Worm (Caenorhabditis elegans): ENCODE results near the gene cal-1.

ce11 chrV:12526124-12526523, 9.1 kb upstream of the cal-1 start:
- no peak for TF ChIP-seq ztf-4 (tag; optimal IDR thresholded peaks at IDR 0.05)
- no peak for TF ChIP-seq unc-39 (tag; optimal IDR thresholded peaks at IDR 0.05)
- no peak for TF ChIP-seq ama-1 (optimal IDR thresholded peaks at IDR 0.05)
- no peak for TF ChIP-seq ztf-11 (tag; optimal IDR thresholded peaks at IDR 0.05)

All from whole organism, L3 larva.